Worm (Caenorhabditis elegans): ENCODE measurements around the gene pcyt-1.

- TF ChIP-seq lin-39 (tag; optimal IDR thresholded peaks at IDR 0.05) (no peak), nhr-12 (tag; optimal IDR thresholded peaks at IDR 0.05) (no peak), sptf-1 (tag; optimal IDR thresholded peaks at IDR 0.05) (no peak), elt-2 (tag; optimal IDR thresholded peaks at IDR 0.05) (no peak), unc-130 (tag; optimal IDR thresholded peaks at IDR 0.05) (no peak)
Observed at ce11 chrX:7547696-7548095, 24.5 kb upstream of the pcyt-1 start.

Data from whole organism, L1 larva.